Fruit fly (Drosophila melanogaster): ENCODE data around the gene CG18304.

Gene CG18304

DNA sequence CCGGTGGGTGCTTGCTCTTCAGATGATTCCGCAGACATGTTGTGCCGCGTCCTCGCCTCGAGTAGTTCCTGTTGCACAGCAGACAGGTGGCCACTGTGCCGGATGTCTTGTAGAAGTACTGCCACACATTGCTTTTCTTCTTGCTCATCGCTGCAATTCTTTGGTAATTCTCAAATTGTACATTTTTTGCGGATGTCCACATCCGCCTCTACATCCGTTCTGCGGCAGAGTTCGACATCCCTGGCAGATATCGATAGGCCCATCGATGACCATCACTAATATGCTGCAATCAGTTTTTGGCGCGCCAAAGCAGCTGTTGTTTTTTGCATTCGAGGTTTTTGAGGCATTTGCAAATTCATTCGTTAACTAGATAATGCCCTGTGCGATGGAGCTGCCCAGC lies 14.1 kb upstream of the CG18304 start, which contains the start of the genes CG13775 and CG3430 (continued):
- TF ChIP-seq gsb (GFP tag; IDR thresholded peaks at IDR 0.05) (0 out of 2 replicates have a peak, but pooled peaks have one; percentile 14), zfh1 (GFP tag; IDR thresholded peaks at IDR 0.05) (peak; percentile 45; the same call in 2 of the 3 replicates), CG1233 (GFP tag; optimal IDR thresholded peaks at IDR 0.05) (peak; percentile 1), CG4328 (GFP tag; optimal IDR thresholded peaks at IDR 0.05) (no peak), CG15073 (GFP tag; optimal IDR thresholded peaks at IDR 0.05) (no peak), HLHmδ (GFP tag; optimal IDR thresholded peaks at IDR 0.05) (no peak), HLH4C (GFP tag; IDR thresholded peaks at IDR 0.05; ENCODE audit: partially characterized antibody) (peak; percentile 63), CG10366 (GFP tag; IDR thresholded peaks at IDR 0.05) (peak; percentile 18; the same call in 1 of the 2 replicates), CG2120 (GFP tag; optimal IDR thresholded peaks at IDR 0.05) (peak; percentile 59), CG18764 (GFP tag; optimal IDR thresholded peaks at IDR 0.05) (no peak), CG31365 (tag; optimal IDR thresholded peaks at IDR 0.05) (no peak), cato (GFP tag; optimal IDR thresholded peaks at IDR 0.05; ENCODE audit: borderline replicate concordance) (no peak), Max (GFP tag; optimal IDR thresholded peaks at IDR 0.05) (no peak), Dad (GFP tag; optimal IDR thresholded peaks at IDR 0.05) (peak; percentile 27), sens-2 (GFP tag; IDR thresholded peaks at IDR 0.05) (no peak), tx (GFP tag; optimal IDR thresholded peaks at IDR 0.05) (no peak), Atf3 (GFP tag; optimal IDR thresholded peaks at IDR 0.05) (no peak), fd96Cb (tag; optimal IDR thresholded peaks at IDR 0.05) (no peak), CG6683 (GFP tag; optimal IDR thresholded peaks at IDR 0.05) (no peak), Fer3 (tag; optimal IDR thresholded peaks at IDR 0.05) (no peak), CG17385 (GFP tag; optimal IDR thresholded peaks at IDR 0.05) (peak; percentile 39), ase (GFP tag; IDR thresholded peaks at IDR 0.05) (0 out of 3 replicates have a peak, but pooled peaks have one; percentile 16), CG3407 (GFP tag; optimal IDR thresholded peaks at IDR 0.05) (no peak), fd3F (GFP tag; optimal IDR thresholded peaks at IDR 0.05) (no peak), yki (optimal IDR thresholded peaks at IDR 0.05) (no peak), CG33557 (GFP tag; optimal IDR thresholded peaks at IDR 0.05) (peak; percentile 10), tio (GFP tag; optimal IDR thresholded peaks at IDR 0.05) (no peak), trh (GFP tag; optimal IDR thresholded peaks at IDR 0.05) (no peak), tap (tag; optimal IDR thresholded peaks at IDR 0.05) (no peak), twi (tag; optimal IDR thresholded peaks at IDR 0.05) (no peak), Rx (GFP tag; IDR thresholded peaks at IDR 0.05) (no peak), sr (GFP tag; IDR thresholded peaks at IDR 0.05) (no peak), lov (optimal IDR thresholded peaks at IDR 0.05) (no peak), lov (GFP tag; IDR thresholded peaks at IDR 0.05) (no peak), CG6654 (GFP tag; optimal IDR thresholded peaks at IDR 0.05) (no peak), crc (GFP tag; optimal IDR thresholded peaks at IDR 0.05) (no peak), CrebB (tag; optimal IDR thresholded peaks at IDR 0.05) (no peak), CG31388 (GFP tag; optimal IDR thresholded peaks at IDR 0.05) (no peak), Pdp1 (GFP tag; optimal IDR thresholded peaks at IDR 0.05) (peak in 1 of 2 experiments; percentile 65), NC2β (GFP tag; optimal IDR thresholded peaks at IDR 0.05) (peak; percentile 11), Med (GFP tag) (peak; percentile 92), CoRest (tag; optimal IDR thresholded peaks at IDR 0.05) (peak; percentile 27), Opbp (GFP tag; IDR thresholded peaks at IDR 0.05; ENCODE audit: partially characterized antibody) (peak; percentile 70; the same call in 2 of the 3 replicates), CG30020 (tag; optimal IDR thresholded peaks at IDR 0.05) (peak; percentile 17), CG3726 (GFP tag; IDR thresholded peaks at IDR 0.05) (no peak), seq (GFP tag; IDR thresholded peaks at IDR 0.05) (0 out of 2 replicates have a peak, but pooled peaks have one; percentile 45), wdn (GFP tag; IDR thresholded peaks at IDR 0.05) (0 out of 2 replicates have a peak, but pooled peaks have one; percentile 34), CG10267 (tag; optimal IDR thresholded peaks at IDR 0.05) (peak; percentile 14), CG18619 (GFP tag; optimal IDR thresholded peaks at IDR 0.05) (no peak), CG4360 (GFP tag; IDR thresholded peaks at IDR 0.05) (no peak), tup (GFP tag; optimal IDR thresholded peaks at IDR 0.05) (no peak), CG7372 (GFP tag; IDR thresholded peaks at IDR 0.05) (no peak)
